Worm (Caenorhabditis elegans) whole organism, late embryonic: ENCODE measurements around the gene F19H8.2.

Experiments
- C08G9.2 ChIP-seq: sonication (generic microtip); optimal IDR thresholded peaks from 2 replicates; lab custom pipeline; 2016; ENCODE audit warnings: mild to moderate bottlenecking, missing genetic modification characterization, moderate library complexity, missing compliant biosample characterization
- C38D4.7 ChIP-seq: fragments of 200-800 bp; sonication (Bioruptor generic); optimal IDR thresholded peaks from 2 replicates; lab custom pipeline; 2018; ENCODE audit warnings: mild to moderate bottlenecking, missing genetic modification characterization, moderate library complexity, missing compliant biosample characterization
- F13H6.1 ChIP-seq: sonication (generic microtip); optimal IDR thresholded peaks from 2 replicates; lab custom pipeline; 2016; ENCODE audit warnings: missing genetic modification characterization, missing compliant biosample characterization
- K09A11.1 ChIP-seq: sonication (generic microtip); optimal IDR thresholded peaks from 2 replicates; lab custom pipeline; 2017; ENCODE audit warnings: antibody characterized with exemption, mild to moderate bottlenecking, missing genetic modification characterization, missing compliant biosample characterization; ENCODE audit not compliant: insufficient read depth
- T23F11.4 ChIP-seq: fragments of 200-800 bp; sonication (Bioruptor generic); optimal IDR thresholded peaks from 2 replicates; lab custom pipeline; 2018; ENCODE audit warnings: mild to moderate bottlenecking, missing genetic modification characterization, missing compliant biosample characterization
- ama-1 ChIP-seq: fragments of 150-350 bp; optimal IDR thresholded peaks from 2 replicates; lab custom pipeline; 2014
- ceh-18 ChIP-seq: sonication (generic microtip); optimal IDR thresholded peaks from 2 replicates; lab custom pipeline; 2016; ENCODE audit warnings: missing genetic modification characterization, missing compliant biosample characterization
- ceh-19 ChIP-seq: fragments of 200-800 bp; sonication (Bioruptor generic); optimal IDR thresholded peaks from 2 replicates; lab custom pipeline; 2018; ENCODE audit warnings: mild to moderate bottlenecking, missing genetic modification characterization, missing compliant biosample characterization
- ceh-2 ChIP-seq: sonication (generic microtip); optimal IDR thresholded peaks from 2 replicates; lab custom pipeline; 2016; ENCODE audit warnings: missing genotype, missing genetic modification characterization, missing compliant biosample characterization
- ceh-24 ChIP-seq: sonication (generic microtip); optimal IDR thresholded peaks from 2 replicates; lab custom pipeline; 2016; ENCODE audit warnings: mild to moderate bottlenecking, missing genetic modification characterization, missing compliant biosample characterization
- ceh-30 ChIP-seq: fragments of 150-350 bp; optimal IDR thresholded peaks from 2 replicates; lab custom pipeline; 2014; ENCODE audit warnings: missing biosample characterization, missing genetic modification characterization
- ceh-45 ChIP-seq: fragments of 200-800 bp; sonication (Bioruptor generic); IDR thresholded peaks from 2 replicates; pipeline ENCODE4 v1.3.6; 2022; ENCODE audit warnings: missing genetic modification reagents, missing genetic modification characterization, missing compliant biosample characterization
- ceh-48 ChIP-seq: sonication (generic microtip); optimal IDR thresholded peaks from 2 replicates; lab custom pipeline; 2016; ENCODE audit warnings: missing genetic modification characterization, inconsistent platforms, missing compliant biosample characterization
- ceh-9 ChIP-seq: sonication (generic microtip); optimal IDR thresholded peaks from 2 replicates; lab custom pipeline; 2016; ENCODE audit warnings: mild to moderate bottlenecking, missing genetic modification characterization, inconsistent platforms, missing compliant biosample characterization
- dmd-4 ChIP-seq: sonication (generic microtip); optimal IDR thresholded peaks from 2 replicates; lab custom pipeline; 2016; ENCODE audit warnings: borderline replicate concordance, missing genetic modification characterization, missing compliant biosample characterization
- dve-1 ChIP-seq: sonication (generic microtip); optimal IDR thresholded peaks from 2 replicates; lab custom pipeline; 2017; ENCODE audit warnings: antibody characterized with exemption, mild to moderate bottlenecking, missing genetic modification characterization, missing compliant biosample characterization
- elt-2 ChIP-seq: sonication (generic microtip); optimal IDR thresholded peaks from 2 replicates; lab custom pipeline; 2016; ENCODE audit warnings: missing genetic modification reagents, missing genetic modification characterization, missing compliant biosample characterization
- eyg-1 ChIP-seq: sonication (generic microtip); optimal IDR thresholded peaks from 2 replicates; lab custom pipeline; 2016; ENCODE audit warnings: missing genotype, missing genetic modification characterization, missing compliant biosample characterization
- fax-1 ChIP-seq: sonication (generic microtip); optimal IDR thresholded peaks from 2 replicates; lab custom pipeline; 2016; ENCODE audit warnings: missing genotype, missing genetic modification characterization, missing compliant biosample characterization
- fkh-6 ChIP-seq: sonication (generic microtip); optimal IDR thresholded peaks from 2 replicates; lab custom pipeline; 2016; ENCODE audit warnings: missing genetic modification characterization, missing compliant biosample characterization
- gmeb-2 ChIP-seq: sonication (generic microtip); optimal IDR thresholded peaks from 2 replicates; lab custom pipeline; 2016; ENCODE audit warnings: missing genetic modification characterization, inconsistent platforms, missing compliant biosample characterization
- hlh-13 ChIP-seq: fragments of 200-800 bp; sonication (Bioruptor generic); optimal IDR thresholded peaks from 2 replicates; lab custom pipeline; 2018; ENCODE audit warnings: mild to moderate bottlenecking, missing genetic modification characterization, missing compliant biosample characterization
- hlh-8 ChIP-seq: sonication (generic microtip); optimal IDR thresholded peaks from 2 replicates; lab custom pipeline; 2016; ENCODE audit warnings: missing genotype, missing genetic modification characterization, missing compliant biosample characterization
- lim-6 ChIP-seq: sonication (generic microtip); optimal IDR thresholded peaks from 2 replicates; lab custom pipeline; 2016; ENCODE audit warnings: missing genetic modification characterization, missing compliant biosample characterization
- lin-11 ChIP-seq: fragments of 200-800 bp; sonication (Bioruptor generic); optimal IDR thresholded peaks from 2 replicates; lab custom pipeline; 2018; ENCODE audit warnings: mild to moderate bottlenecking, missing genetic modification characterization, missing compliant biosample characterization
- madf-2 ChIP-seq: sonication (generic microtip); optimal IDR thresholded peaks from 2 replicates; lab custom pipeline; 2017; ENCODE audit warnings: missing genetic modification characterization, missing compliant biosample characterization
- mec-3 ChIP-seq: sonication (generic microtip); optimal IDR thresholded peaks from 2 replicates; lab custom pipeline; 2016; ENCODE audit warnings: borderline replicate concordance, missing genetic modification characterization, missing compliant biosample characterization
- nhr-11 ChIP-seq: fragments of 150-350 bp; optimal IDR thresholded peaks from 2 replicates; lab custom pipeline; 2014; ENCODE audit warnings: missing biosample characterization, missing genetic modification characterization
- nhr-232 ChIP-seq: sonication (generic microtip); optimal IDR thresholded peaks from 2 replicates; lab custom pipeline; 2016; ENCODE audit warnings: missing genetic modification characterization, missing compliant biosample characterization
- npax-4 ChIP-seq: sonication (generic microtip); optimal IDR thresholded peaks from 2 replicates; lab custom pipeline; 2016; ENCODE audit warnings: missing genetic modification characterization, missing compliant biosample characterization
- pag-3 ChIP-seq: sonication (generic microtip); optimal IDR thresholded peaks from 2 replicates; lab custom pipeline; 2016; ENCODE audit warnings: missing compliant biosample characterization, missing genetic modification characterization, borderline replicate concordance
- pax-1 ChIP-seq: fragments of 150-350 bp; optimal IDR thresholded peaks from 2 replicates; lab custom pipeline; 2014; ENCODE audit warnings: missing biosample characterization, missing genetic modification characterization
- pha-2 ChIP-seq: sonication (generic microtip); optimal IDR thresholded peaks from 2 replicates; lab custom pipeline; 2017; ENCODE audit warnings: mild to moderate bottlenecking, missing genetic modification characterization, missing compliant biosample characterization
- pha-4 ChIP-seq: fragments of 150-350 bp; optimal IDR thresholded peaks from 2 replicates; lab custom pipeline; 2018; ENCODE audit warnings: missing biosample characterization, missing genetic modification reagents, missing genetic modification characterization
- pqm-1 ChIP-seq: sonication (generic microtip); optimal IDR thresholded peaks from 2 replicates; lab custom pipeline; 2016; ENCODE audit warnings: missing genetic modification characterization, missing compliant biosample characterization
- pros-1 ChIP-seq: fragments of 150-350 bp; optimal IDR thresholded peaks from 2 replicates; lab custom pipeline; 2014; ENCODE audit warnings: missing biosample characterization, missing genetic modification reagents, missing genetic modification characterization
- rnt-1 ChIP-seq: sonication (generic microtip); optimal IDR thresholded peaks from 2 replicates; lab custom pipeline; 2016; ENCODE audit warnings: missing genetic modification characterization, missing compliant biosample characterization
- sdc-2 ChIP-seq: sonication (generic microtip); optimal IDR thresholded peaks from 2 replicates; lab custom pipeline; 2016; ENCODE audit warnings: missing genotype, missing genetic modification characterization, missing compliant biosample characterization
- sox-2 ChIP-seq: fragments of 200-800 bp; sonication (Bioruptor generic); IDR thresholded peaks from 2 replicates; pipeline ENCODE4 v1.3.6; 2022; ENCODE audit warnings: missing genetic modification reagents, missing genetic modification characterization, missing compliant biosample characterization
- sox-4 ChIP-seq: sonication (generic microtip); optimal IDR thresholded peaks from 2 replicates; lab custom pipeline; 2017; ENCODE audit warnings: mild to moderate bottlenecking, missing genetic modification characterization, inconsistent platforms, missing compliant biosample characterization
- zip-5 ChIP-seq: sonication (generic microtip); optimal IDR thresholded peaks from 2 replicates; lab custom pipeline; 2016; ENCODE audit warnings: missing genetic modification characterization, missing compliant biosample characterization
- ztf-16 ChIP-seq: sonication (generic microtip); optimal IDR thresholded peaks from 2 replicates; lab custom pipeline; 2017; ENCODE audit warnings: missing genetic modification characterization, missing compliant biosample characterization

The F19H8.2 gene

DNA sequence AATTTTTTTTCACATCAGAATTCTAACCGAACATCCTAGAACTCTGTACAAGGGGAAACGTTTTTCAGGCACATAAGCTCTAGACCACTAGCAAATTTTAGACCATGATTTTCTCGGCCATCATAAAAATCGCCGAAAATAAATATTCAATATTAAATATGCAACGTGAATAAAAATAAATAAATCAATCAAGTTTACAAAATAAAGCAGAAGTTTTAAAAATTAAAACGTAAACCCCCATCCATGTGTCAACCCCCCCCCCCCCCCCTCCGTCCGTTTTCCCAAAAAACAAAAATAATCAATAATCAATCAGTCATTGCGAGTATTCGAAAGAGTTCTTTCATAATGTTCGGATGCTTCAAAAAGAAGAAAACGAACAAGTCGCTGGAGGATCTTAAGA is 12.4 kb downstream of the F19H8.2 start, which contains the start of gene catp-4:
Gene catp-4, plus strand, starts transcription at position 301 of the 400 bp plus-strand sequence.
- no peak for TF ChIP-seq ceh-18
- no peak for TF ChIP-seq ceh-45 (GFP tag; lab: Robert Waterston, UW)
- no peak for TF ChIP-seq pha-2 (tag; lab: Kevin White, UChicago)
- no peak for TF ChIP-seq madf-2 (tag; lab: Kevin White, UChicago)
- TF ChIP-seq ceh-2 (tag; lab: Kevin White, UChicago), result no peak
- TF ChIP-seq gmeb-2, result no peak
- TF ChIP-seq C38D4.7 (GFP tag; lab: Kevin White, UChicago), result no peak
- no peak for TF ChIP-seq K09A11.1
- no peak for TF ChIP-seq hlh-8
- no peak for TF ChIP-seq lin-11
- TF ChIP-seq hlh-13, result no peak

ce11 chrII:14592629-14593028 is 13.0 kb downstream of the F19H8.2 start:
- TF ChIP-seq dmd-4 (tag; lab: Kevin White, UChicago), result no peak
- no peak for TF ChIP-seq C08G9.2 (tag; lab: Kevin White, UChicago)
- TF ChIP-seq dve-1 (tag; lab: Kevin White, UChicago), result no peak
- no peak for TF ChIP-seq ztf-16
- no peak for TF ChIP-seq lin-11
- TF ChIP-seq hlh-8, result no peak
- TF ChIP-seq eyg-1 (tag; lab: Kevin White, UChicago), result no peak
- no peak for TF ChIP-seq ceh-9
- no peak for TF ChIP-seq nhr-11 (tag; lab: Kevin White, UChicago)
- TF ChIP-seq ceh-30, result no peak
- TF ChIP-seq rnt-1 (tag; lab: Kevin White, UChicago), result no peak
- TF ChIP-seq mec-3, result no peak

DNA sequence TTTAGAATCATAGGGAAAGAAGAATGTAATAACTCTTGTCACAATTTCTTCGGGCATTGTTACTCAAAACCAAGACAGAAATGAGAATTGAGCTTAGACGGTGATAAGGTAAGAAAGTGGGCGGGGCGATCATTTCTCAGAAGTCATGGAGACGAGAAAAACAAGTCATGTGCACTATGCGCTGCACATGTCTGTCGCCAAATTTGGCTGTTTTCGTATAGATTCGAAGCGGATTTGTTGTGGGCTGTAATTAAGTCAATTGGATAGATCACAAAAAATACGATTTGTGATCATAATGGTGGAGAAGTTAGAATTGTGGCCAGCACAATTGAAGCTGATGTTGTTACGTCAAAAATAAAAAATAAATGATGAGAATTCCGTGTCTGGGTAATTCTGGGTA is 14.0 kb downstream of the F19H8.2 start, which contains the start of gene C01G12.7:
Gene C01G12.7, minus strand, starts transcription at position 195 of the 400 bp plus-strand sequence.
- no peak for TF ChIP-seq pax-1
- TF ChIP-seq sdc-2 (tag; lab: Kevin White, UChicago), result no peak

DNA sequence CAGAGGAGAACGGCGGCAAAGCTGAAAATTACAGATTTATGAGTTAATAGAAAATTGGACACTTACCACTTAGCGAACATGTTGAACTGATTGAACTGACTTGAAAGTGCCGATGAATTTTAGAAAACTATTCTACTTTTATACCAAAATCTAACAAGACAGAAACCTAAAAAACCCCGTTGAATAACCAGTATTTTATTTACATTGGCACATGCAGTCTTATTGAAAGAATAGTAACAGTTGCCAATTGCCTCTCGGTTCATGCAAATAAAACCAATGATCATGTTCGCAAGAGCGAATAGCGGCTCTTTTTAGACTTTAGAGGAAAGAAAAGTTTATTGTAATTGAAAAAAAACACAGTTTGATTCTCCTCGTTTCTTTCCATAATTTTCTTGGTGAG is 17.5 kb downstream of the F19H8.2 start, which contains the start of gene nspb-10:
Gene nspb-10, minus strand, starts transcription at position 101 of the 400 bp plus-strand sequence.
- TF ChIP-seq pag-3 (tag; lab: Kevin White, UChicago) (no peak), ama-1 (lab: Kevin White, UChicago) (no peak), ztf-16 (no peak), gmeb-2 (no peak), nhr-11 (tag; lab: Kevin White, UChicago) (no peak), pqm-1 (no peak), ceh-48 (tag; lab: Kevin White, UChicago) (no peak), pha-2 (tag; lab: Kevin White, UChicago) (no peak), pha-4 (tag; lab: Kevin White, UChicago) (no peak), sox-2 (GFP tag; lab: Robert Waterston, UW) (no peak), ceh-19 (no peak), elt-2 (tag; lab: Kevin White, UChicago) (no peak), dve-1 (tag; lab: Kevin White, UChicago) (no peak), F13H6.1 (tag; lab: Kevin White, UChicago) (no peak)

ce11 chrII:14587407-14587806 is 18.3 kb downstream of the F19H8.2 start, which contains the start of gene C01G12.5:
TSS of gene C01G12.5 (minus strand) at chrII:14587507.
- TF ChIP-seq fax-1 (tag; lab: Kevin White, UChicago), result no peak
- no peak for TF ChIP-seq sox-4 (tag; lab: Kevin White, UChicago)
- no peak for TF ChIP-seq T23F11.4 (GFP tag; lab: Kevin White, UChicago)
- TF ChIP-seq zip-5 (tag; lab: Kevin White, UChicago), result no peak
- TF ChIP-seq hlh-13, result no peak
- no peak for TF ChIP-seq gmeb-2
- no peak for TF ChIP-seq ztf-16
- TF ChIP-seq ceh-24 (tag; lab: Kevin White, UChicago), result no peak
- no peak for TF ChIP-seq pros-1
- TF ChIP-seq fkh-6, result no peak
- no peak for TF ChIP-seq nhr-232
- no peak for TF ChIP-seq ceh-45 (GFP tag; lab: Robert Waterston, UW)
- TF ChIP-seq npax-4 (tag; lab: Kevin White, UChicago), result no peak
- no peak for TF ChIP-seq lim-6 (tag; lab: Kevin White, UChicago)
- TF ChIP-seq ceh-19, result no peak
- no peak for TF ChIP-seq C38D4.7 (GFP tag; lab: Kevin White, UChicago)
- TF ChIP-seq hlh-8, result no peak
- no peak for TF ChIP-seq madf-2 (tag; lab: Kevin White, UChicago)
